Fruit fly (Drosophila melanogaster) whole organism, pupa: ENCODE data around the gene Or67c.

Experiments used
- CG10348 ChIP-seq: fragments of 200-800 bp; sonication (Bioruptor generic); IDR thresholded peaks from 2 replicates; pipeline ENCODE4 v1.3.6; 2022; ENCODE audit warnings: missing biosample characterization, missing genetic modification characterization
- CG12605 ChIP-seq: fragments of 200-800 bp; sonication (Bioruptor generic); IDR thresholded peaks from 2 replicates; pipeline ENCODE4 v1.3.6; 2022; ENCODE audit warnings: missing biosample characterization, missing genetic modification characterization
- CG13204 ChIP-seq: fragments of 200-800 bp; sonication (Bioruptor generic); optimal IDR thresholded peaks from 2 replicates; lab custom pipeline; 2018; ENCODE audit warnings: missing biosample characterization, mild to moderate bottlenecking, missing genetic modification characterization, moderate library complexity
- CG14655 ChIP-seq: fragments of 200-800 bp; sonication (Bioruptor generic); optimal IDR thresholded peaks from 3 replicates; lab custom pipeline; 2017; ENCODE audit warnings: mild to moderate bottlenecking, missing biosample characterization, missing genetic modification reagents, missing genetic modification characterization
- CG15710 ChIP-seq: fragments of 200-800 bp; sonication (Bioruptor generic); optimal IDR thresholded peaks from 2 replicates; lab custom pipeline; 2018; ENCODE audit warnings: missing biosample characterization, mild to moderate bottlenecking, missing genetic modification characterization, moderate library complexity
- CG17806 ChIP-seq: fragments of 200-800 bp; sonication (Bioruptor generic); optimal IDR thresholded peaks from 2 replicates; lab custom pipeline; 2018; ENCODE audit warnings: missing biosample characterization, mild to moderate bottlenecking, missing genetic modification characterization, moderate library complexity
- CG32121 ChIP-seq: fragments of 200-800 bp; sonication (Bioruptor generic); IDR thresholded peaks from 2 replicates; pipeline ENCODE4 v1.3.6; 2022; ENCODE audit warnings: missing biosample characterization, missing genetic modification characterization
- CG34367 ChIP-seq: fragments of 200-800 bp; sonication (Bioruptor generic); optimal IDR thresholded peaks from 2 replicates; lab custom pipeline; 2018; ENCODE audit warnings: missing biosample characterization, mild to moderate bottlenecking, missing genetic modification characterization
- CG4496 ChIP-seq: fragments of 200-800 bp; sonication (Bioruptor generic); IDR thresholded peaks from 3 replicates; pipeline ENCODE4 v1.3.6; 2022; ENCODE audit warnings: missing biosample characterization, missing genetic modification characterization
- CG8159 ChIP-seq: fragments of 200-800 bp; sonication (Bioruptor generic); optimal IDR thresholded peaks from 3 replicates; lab custom pipeline; 2018; ENCODE audit warnings: missing biosample characterization, mild to moderate bottlenecking, missing genetic modification characterization, moderate library complexity
- CG8301 ChIP-seq: fragments of 200-800 bp; sonication (Bioruptor generic); optimal IDR thresholded peaks from 2 replicates; lab custom pipeline; 2018; ENCODE audit warnings: missing biosample characterization, mild to moderate bottlenecking, missing genetic modification characterization
- CG9948 ChIP-seq: fragments of 200-800 bp; sonication (Bioruptor generic); optimal IDR thresholded peaks from 2 replicates; lab custom pipeline; 2018; ENCODE audit warnings: missing biosample characterization, mild to moderate bottlenecking, missing genetic modification characterization, moderate library complexity
- D1 ChIP-seq: fragments of 200-800 bp; sonication (Bioruptor generic); optimal IDR thresholded peaks from 2 replicates; lab custom pipeline; 2018; ENCODE audit warnings: missing biosample characterization, mild to moderate bottlenecking, missing genetic modification characterization, moderate library complexity
- EcR ChIP-seq: fragments of 200-800 bp; sonication (Bioruptor generic); optimal IDR thresholded peaks from 3 replicates; lab custom pipeline; 2019; ENCODE audit warnings: missing biosample characterization, missing genetic modification characterization, mild to moderate bottlenecking, moderate library complexity, missing genetic modification reagents
- Ets98B ChIP-seq: fragments of 200-800 bp; sonication (Bioruptor generic); IDR thresholded peaks from 2 replicates; pipeline ENCODE4 v1.3.6; 2022; ENCODE audit warnings: missing biosample characterization, missing genetic modification characterization
- Pif1A ChIP-seq: fragments of 200-800 bp; sonication (Bioruptor generic); optimal IDR thresholded peaks from 3 replicates; lab custom pipeline; 2016; ENCODE audit warnings: missing biosample characterization, missing genetic modification characterization
- Pif1B ChIP-seq: fragments of 200-800 bp; sonication (Bioruptor generic); optimal IDR thresholded peaks from 3 replicates; lab custom pipeline; 2016; ENCODE audit warnings: missing biosample characterization, missing genetic modification characterization
- Snoo ChIP-seq: fragments of 200-800 bp; sonication (Bioruptor generic); optimal IDR thresholded peaks from 3 replicates; lab custom pipeline; 2017; ENCODE audit warnings: missing biosample characterization, mild to moderate bottlenecking, missing genetic modification characterization, inconsistent platforms
- fd96Ca ChIP-seq: fragments of 200-800 bp; sonication (Bioruptor generic); IDR thresholded peaks from 3 replicates; pipeline ENCODE4 v1.3.6; 2022; ENCODE audit warnings: missing biosample characterization, missing genetic modification characterization
- gl ChIP-seq: fragments of 200-800 bp; sonication (Bioruptor generic); optimal IDR thresholded peaks from 2 replicates; lab custom pipeline; 2018; ENCODE audit warnings: missing biosample characterization, mild to moderate bottlenecking, missing genetic modification characterization

Gene Or67c

DNA sequence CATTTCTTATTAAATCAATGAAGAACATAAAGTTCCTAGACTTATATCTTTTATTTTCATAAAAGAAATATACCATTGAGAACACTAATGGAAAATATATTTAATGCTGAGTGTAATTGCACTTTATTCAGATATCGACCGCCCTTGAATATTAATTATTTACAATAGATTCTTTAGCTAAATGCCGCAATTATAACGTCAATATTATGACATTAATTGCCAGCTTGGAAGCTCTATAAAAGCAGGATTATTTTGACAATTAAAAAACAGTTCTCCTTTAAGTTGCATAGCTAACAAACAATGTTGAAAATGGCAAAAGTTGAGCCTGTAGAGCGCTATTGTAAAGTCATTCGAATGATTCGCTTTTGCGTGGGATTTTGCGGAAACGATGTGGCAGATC is 28.4 kb upstream of the Or67c start, which contains the start of gene Or67d:
Or67d (plus strand) TSS at position 301 of the 400 bp plus-strand sequence.
- no peak for TF ChIP-seq Ets98B (GFP tag; lab: Robert Waterston, UW)
- TF ChIP-seq Pif1A: no peak
- TF ChIP-seq CG10348 (GFP tag; lab: Robert Waterston, UW): no peak
- TF ChIP-seq CG32121 (GFP tag; lab: Robert Waterston, UW): no peak
- TF ChIP-seq CG14655: no peak
- TF ChIP-seq CG17806 (tag; lab: Kevin White, UChicago): no peak
- TF ChIP-seq CG8159 (tag; lab: Kevin White, UChicago): no peak
- no peak for TF ChIP-seq CG9948 (tag; lab: Kevin White, UChicago)
- no peak for TF ChIP-seq gl (tag; lab: Kevin White, UChicago)
- no peak for TF ChIP-seq CG15710 (tag; lab: Kevin White, UChicago)
- TF ChIP-seq CG34367 (tag; lab: Kevin White, UChicago): no peak
- TF ChIP-seq, all 21 proteins: peak for 0

- TF ChIP-seq CG4496 (GFP tag; lab: Robert Waterston, UW) (no peak), Pif1A (no peak), Pif1B (GFP tag; lab: Kevin White, UChicago) (no peak), D1 (tag; lab: Kevin White, UChicago) (no peak), CG13204 (GFP tag; lab: Kevin White, UChicago) (no peak), CG14655 (no peak), CG17806 (tag; lab: Kevin White, UChicago) (no peak), CG12605 (no peak), CG8159 (tag; lab: Kevin White, UChicago) (no peak), gl (tag; lab: Kevin White, UChicago) (no peak), CG34367 (tag; lab: Kevin White, UChicago) (no peak)
These were observed 27.2 kb upstream of the Or67c start for dm6 chr3L:10271609-10272174.

- TF ChIP-seq CG15710 (tag; lab: Kevin White, UChicago): peak; percentile 28
- peak; percentile 5 for TF ChIP-seq CG9948 (tag; lab: Kevin White, UChicago)
- no peak for TF ChIP-seq EcR (GFP tag; lab: Kevin White, UChicago)
- peak; percentile 33 for TF ChIP-seq CG17806 (tag; lab: Kevin White, UChicago)
- TF ChIP-seq Snoo (tag; lab: Kevin White, UChicago): peak; percentile 49
- TF ChIP-seq CG8159 (tag; lab: Kevin White, UChicago): peak; percentile 38
- no peak for TF ChIP-seq CG13204 (GFP tag; lab: Kevin White, UChicago)
These were observed 23.1 kb upstream of the Or67c start for dm6 chr3L:10267605-10268004.

dm6 chr3L:10267011-10267410 is 22.5 kb upstream of the Or67c start, which contains the start of gene can:
TSS of gene can (minus strand) at chr3L:10267111.
- no peak for TF ChIP-seq Ets98B (GFP tag; lab: Robert Waterston, UW)
- no peak for TF ChIP-seq CG17806 (tag; lab: Kevin White, UChicago)
- TF ChIP-seq D1 (tag; lab: Kevin White, UChicago): no peak
- TF ChIP-seq CG8159 (tag; lab: Kevin White, UChicago): no peak
- TF ChIP-seq CG34367 (tag; lab: Kevin White, UChicago): no peak
- no peak for TF ChIP-seq CG12605
- no peak for TF ChIP-seq CG15710 (tag; lab: Kevin White, UChicago)
- TF ChIP-seq CG13204 (GFP tag; lab: Kevin White, UChicago): no peak
- TF ChIP-seq CG4496 (GFP tag; lab: Robert Waterston, UW): no peak
- TF ChIP-seq CG8301 (tag; lab: Kevin White, UChicago): no peak

dm6 chr3L:10262827-10263226 is 18.3 kb upstream of the Or67c start:
- peak; percentile 25 for TF ChIP-seq Snoo (tag; lab: Kevin White, UChicago)
- TF ChIP-seq Pif1B (GFP tag; lab: Kevin White, UChicago): no peak
- peak; percentile 52 for TF ChIP-seq CG17806 (tag; lab: Kevin White, UChicago)
- no peak for TF ChIP-seq Ets98B (GFP tag; lab: Robert Waterston, UW)
- TF ChIP-seq CG9948 (tag; lab: Kevin White, UChicago): peak; percentile 48
- peak; percentile 66 for TF ChIP-seq CG8159 (tag; lab: Kevin White, UChicago)
- peak; percentile 9 for TF ChIP-seq CG14655
- TF ChIP-seq CG15710 (tag; lab: Kevin White, UChicago): peak; percentile 54
- TF ChIP-seq, all 21 proteins: peak for 6

DNA sequence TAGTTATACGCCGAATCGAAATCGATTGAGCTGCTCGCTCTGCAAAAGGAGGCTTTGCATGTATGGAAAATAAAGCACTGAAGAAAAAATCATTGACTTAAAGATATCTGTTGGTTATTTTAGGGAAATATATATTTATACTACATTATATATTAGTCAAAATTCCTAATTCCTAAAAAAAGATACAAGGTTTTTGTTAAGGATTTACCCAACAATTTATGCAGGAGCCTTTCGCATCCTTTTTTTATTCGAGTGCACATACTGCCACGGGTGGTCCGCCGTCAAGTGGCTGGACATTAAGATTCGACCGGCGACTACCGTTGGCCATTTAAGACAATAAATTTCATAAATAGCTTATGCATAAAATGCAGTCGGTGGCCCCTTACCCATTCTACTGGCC is 16.7 kb upstream of the Or67c start:
- TF ChIP-seq fd96Ca (GFP tag; lab: Robert Waterston, UW) (no peak), CG17806 (tag; lab: Kevin White, UChicago) (no peak), CG12605 (no peak), CG14655 (no peak), EcR (GFP tag; lab: Kevin White, UChicago) (no peak), CG13204 (GFP tag; lab: Kevin White, UChicago) (no peak), CG32121 (GFP tag; lab: Robert Waterston, UW) (no peak), CG4496 (GFP tag; lab: Robert Waterston, UW) (no peak), gl (tag; lab: Kevin White, UChicago) (no peak), Pif1B (GFP tag; lab: Kevin White, UChicago) (no peak), CG34367 (tag; lab: Kevin White, UChicago) (no peak), CG15710 (tag; lab: Kevin White, UChicago) (no peak), Snoo (tag; lab: Kevin White, UChicago) (peak; percentile 29), Ets98B (GFP tag; lab: Robert Waterston, UW) (no peak), CG8159 (tag; lab: Kevin White, UChicago) (peak; percentile 3), CG10348 (GFP tag; lab: Robert Waterston, UW) (no peak)
